Worm (Caenorhabditis elegans) whole organism, L4 larva: ENCODE results near the gene sli-1.

Experiments used
- F37D6.2 ChIP-seq: sonication (generic microtip); optimal IDR thresholded peaks from 2 replicates; lab custom pipeline; 2016; ENCODE audit warnings: mild to moderate bottlenecking, missing genetic modification characterization, missing compliant biosample characterization
- F44E2.7 ChIP-seq: fragments of 200-800 bp; sonication (Bioruptor generic); IDR thresholded peaks from 2 replicates; pipeline ENCODE4 v2.1.2; 2022; ENCODE audit warnings: missing genetic modification characterization, missing compliant biosample characterization
- T20F7.1 ChIP-seq: fragments of 200-800 bp; sonication (Bioruptor generic); optimal IDR thresholded peaks from 2 replicates; lab custom pipeline; 2018; ENCODE audit warnings: mild to moderate bottlenecking, missing genetic modification characterization, missing compliant biosample characterization
- Y105C5A.15 ChIP-seq: fragments of 200-800 bp; sonication (Bioruptor generic); IDR thresholded peaks from 2 replicates; pipeline ENCODE4 v1.3.6; 2022; ENCODE audit warnings: missing genetic modification characterization, missing compliant biosample characterization
- aha-1 ChIP-seq: fragments of 150-350 bp; peaks from one replicate; lab custom pipeline; 2014; ENCODE audit warnings: missing biosample characterization, missing genetic modification characterization
- ama-1 ChIP-seq: fragments of 150-350 bp; optimal IDR thresholded peaks from 2 replicates; lab custom pipeline; 2014; ENCODE audit warnings: inconsistent platforms, mixed read lengths
- ceh-28 ChIP-seq: fragments of 150-350 bp; optimal IDR thresholded peaks from 2 replicates; lab custom pipeline; 2014; ENCODE audit warnings: missing biosample characterization, missing genetic modification reagents, missing genetic modification characterization
- ceh-32 ChIP-seq: sonication (generic microtip); optimal IDR thresholded peaks from 2 replicates; lab custom pipeline; 2016; ENCODE audit warnings: mild to moderate bottlenecking, missing genetic modification characterization, missing compliant biosample characterization; ENCODE audit not compliant: poor library complexity
- daf-16 ChIP-seq, 3 experiments: sonication (generic microtip); optimal IDR thresholded peaks; 2 replicates each; lab custom pipeline; 2016 to 2017; ENCODE audit warnings: missing genetic modification characterization in 3 of 3, missing genetic modification reagents in 3 of 3, mild to moderate bottlenecking in 2 of 3, missing compliant biosample characterization in 2 of 3, missing biosample characterization in 1 of 3, moderate library complexity in 1 of 3
- daf-19 ChIP-seq: fragments of 200-800 bp; sonication (Bioruptor generic); conservative IDR thresholded peaks from 2 replicates; pipeline ENCODE4 v1.3.6; 2022; ENCODE audit warnings: missing genetic modification characterization, missing compliant biosample characterization
- dmd-6 ChIP-seq: fragments of 200-800 bp; sonication (Bioruptor generic); IDR thresholded peaks from 2 replicates; pipeline ENCODE4 v1.3.6; 2022; ENCODE audit warnings: missing genetic modification reagents, missing genetic modification characterization, missing compliant biosample characterization
- dpl-1 ChIP-seq: fragments of 150-350 bp; optimal IDR thresholded peaks from 2 replicates; lab custom pipeline; 2014; ENCODE audit warnings: missing biosample characterization, missing genetic modification reagents, missing genetic modification characterization
- duxl-1 ChIP-seq: sonication (generic microtip); optimal IDR thresholded peaks from 2 replicates; lab custom pipeline; 2016; ENCODE audit warnings: mild to moderate bottlenecking, missing genetic modification characterization, moderate library complexity, missing compliant biosample characterization; ENCODE audit not compliant: poor library complexity
- egl-43 ChIP-seq: fragments of 200-800 bp; sonication (Bioruptor generic); IDR thresholded peaks from 2 replicates; pipeline ENCODE4 v1.3.6; 2022; ENCODE audit warnings: missing genetic modification reagents, missing genetic modification characterization, missing compliant biosample characterization
- fkh-10 ChIP-seq: fragments of 150-350 bp; optimal IDR thresholded peaks from 2 replicates; lab custom pipeline; 2014; ENCODE audit warnings: missing biosample characterization, missing genetic modification reagents, missing genetic modification characterization
- hif-1 ChIP-seq, 2 experiments: sonication (generic microtip); optimal IDR thresholded peaks; 2 replicates each; lab custom pipeline; 2016 to 2017; ENCODE audit warnings: missing compliant biosample characterization in 2 of 2, missing genetic modification characterization in 2 of 2, missing genetic modification reagents in 2 of 2, missing genotype in 2 of 2, mild to moderate bottlenecking in 1 of 2
- hmg-1.1 ChIP-seq: fragments of 200-800 bp; sonication (Bioruptor generic); IDR thresholded peaks from 2 replicates; pipeline ENCODE4 v1.3.6; 2022; ENCODE audit warnings: missing genetic modification reagents, missing genetic modification characterization, missing compliant biosample characterization
- jun-1 ChIP-seq: fragments of 150-350 bp; optimal IDR thresholded peaks from 2 replicates; lab custom pipeline; 2014; ENCODE audit warnings: missing biosample characterization, missing genetic modification reagents, missing genetic modification characterization
- lim-7 ChIP-seq: fragments of 200-800 bp; sonication (Bioruptor generic); IDR thresholded peaks from 2 replicates; pipeline ENCODE4 v1.3.6; 2022; ENCODE audit warnings: missing genetic modification characterization, missing compliant biosample characterization
- lin-13 ChIP-seq: fragments of 150-350 bp; optimal IDR thresholded peaks from 2 replicates; lab custom pipeline; 2014; ENCODE audit warnings: missing biosample characterization, missing genetic modification reagents, missing genetic modification characterization
- lin-15B ChIP-seq: fragments of 150-350 bp; sonication (generic microtip); optimal IDR thresholded peaks from 3 replicates; lab custom pipeline; 2014; ENCODE audit warnings: missing biosample characterization, missing genetic modification characterization
- lin-39 ChIP-seq: fragments of 150-350 bp; optimal IDR thresholded peaks from 2 replicates; lab custom pipeline; 2014; ENCODE audit warnings: missing biosample characterization, missing genetic modification reagents, missing genetic modification characterization
- lir-3 ChIP-seq: sonication (generic microtip); optimal IDR thresholded peaks from 2 replicates; lab custom pipeline; 2016; ENCODE audit warnings: mild to moderate bottlenecking, missing genetic modification characterization, missing compliant biosample characterization
- madf-9 ChIP-seq: fragments of 200-800 bp; sonication (Bioruptor generic); conservative IDR thresholded peaks from 2 replicates; pipeline ENCODE4 v1.3.6; 2022; ENCODE audit warnings: missing genetic modification reagents, missing genetic modification characterization, missing compliant biosample characterization
- mdl-1 ChIP-seq, 2 experiments: fragments of 150-350 bp in 1 of 2; sonication (generic microtip) in 1 of 2; optimal IDR thresholded peaks; 2 replicates each; lab custom pipeline; 2014 to 2017; ENCODE audit warnings: missing biosample characterization in 2 of 2, missing genetic modification characterization in 2 of 2
- mdt-29 ChIP-seq: fragments of 200-800 bp; sonication (Bioruptor generic); IDR thresholded peaks from 2 replicates; pipeline ENCODE4 v1.3.6; 2022; ENCODE audit warnings: missing genetic modification reagents, missing genetic modification characterization, missing compliant biosample characterization
- mes-2 ChIP-seq: sonication (generic microtip); optimal IDR thresholded peaks from 2 replicates; lab custom pipeline; 2016; ENCODE audit warnings: missing genotype, mild to moderate bottlenecking, missing genetic modification characterization, missing compliant biosample characterization; ENCODE audit not compliant: poor library complexity, severe bottlenecking
- mxl-2 ChIP-seq: fragments of 200-800 bp; sonication (Bioruptor generic); conservative IDR thresholded peaks from 2 replicates; pipeline ENCODE4 v1.3.6; 2022; ENCODE audit warnings: missing genetic modification reagents, missing genetic modification characterization, missing compliant biosample characterization
- nhr-10 ChIP-seq: fragments of 150-350 bp; optimal IDR thresholded peaks from 2 replicates; lab custom pipeline; 2014; ENCODE audit warnings: missing biosample characterization, missing genetic modification characterization
- nhr-25 ChIP-seq: sonication (generic microtip); optimal IDR thresholded peaks from 2 replicates; lab custom pipeline; 2017; ENCODE audit warnings: missing genetic modification characterization, mild to moderate bottlenecking, missing compliant biosample characterization, antibody characterized with exemption, moderate library complexity, borderline replicate concordance; ENCODE audit not compliant: insufficient read depth
- nhr-28 ChIP-seq: fragments of 150-350 bp; optimal IDR thresholded peaks from 2 replicates; lab custom pipeline; 2014; ENCODE audit warnings: missing biosample characterization, missing genetic modification characterization
- nhr-41 ChIP-seq: fragments of 200-800 bp; sonication (Bioruptor generic); IDR thresholded peaks from 2 replicates; pipeline ENCODE4 v1.3.6; 2022; ENCODE audit warnings: missing genetic modification reagents, missing genetic modification characterization, missing compliant biosample characterization
- nhr-42 ChIP-seq: fragments of 200-800 bp; sonication (Bioruptor generic); IDR thresholded peaks from 2 replicates; pipeline ENCODE4 v1.3.6; 2022; ENCODE audit warnings: missing genetic modification characterization, missing compliant biosample characterization
- nhr-48 ChIP-seq: sonication (generic microtip); optimal IDR thresholded peaks from 2 replicates; lab custom pipeline; 2016; ENCODE audit warnings: mild to moderate bottlenecking, missing genetic modification characterization, missing compliant biosample characterization
- nhr-6 ChIP-seq: fragments of 150-350 bp; optimal IDR thresholded peaks from 2 replicates; lab custom pipeline; 2014; ENCODE audit warnings: missing biosample characterization, missing genetic modification characterization
- php-3 ChIP-seq: fragments of 200-800 bp; sonication (Bioruptor generic); IDR thresholded peaks from 2 replicates; pipeline ENCODE4 v1.3.6; 2022; ENCODE audit warnings: missing genetic modification reagents, missing genetic modification characterization, missing compliant biosample characterization
- saeg-2 ChIP-seq: fragments of 200-800 bp; sonication (Bioruptor generic); IDR thresholded peaks from 2 replicates; pipeline ENCODE4 v1.3.6; 2022; ENCODE audit warnings: missing genetic modification reagents, missing genetic modification characterization, missing compliant biosample characterization
- sdz-12 ChIP-seq: fragments of 200-800 bp; sonication (Bioruptor generic); optimal IDR thresholded peaks from 2 replicates; lab custom pipeline; 2018; ENCODE audit warnings: mild to moderate bottlenecking, missing genetic modification characterization, missing compliant biosample characterization
- snpc-4 ChIP-seq: fragments of 150-350 bp; optimal IDR thresholded peaks from 2 replicates; lab custom pipeline; 2014; ENCODE audit warnings: missing biosample characterization, missing genetic modification characterization
- spr-1 ChIP-seq: sonication (generic microtip); optimal IDR thresholded peaks from 2 replicates; lab custom pipeline; 2016; ENCODE audit warnings: mild to moderate bottlenecking, missing genetic modification characterization, missing compliant biosample characterization
- spr-3 ChIP-seq: fragments of 200-800 bp; sonication (Bioruptor generic); optimal IDR thresholded peaks from 2 replicates; lab custom pipeline; 2018; ENCODE audit warnings: mild to moderate bottlenecking, missing genetic modification characterization, missing compliant biosample characterization
- tag-97 ChIP-seq: fragments of 200-800 bp; sonication (Bioruptor generic); IDR thresholded peaks from 2 replicates; pipeline ENCODE4 v1.3.6; 2022; ENCODE audit warnings: missing genetic modification characterization, missing compliant biosample characterization
- tra-1 ChIP-seq: fragments of 200-800 bp; sonication (Bioruptor generic); IDR thresholded peaks from 2 replicates; pipeline ENCODE4 v1.3.6; 2022; ENCODE audit warnings: missing genetic modification reagents, missing genetic modification characterization, missing compliant biosample characterization
- unc-130 ChIP-seq: sonication (generic microtip); optimal IDR thresholded peaks from 2 replicates; lab custom pipeline; 2016; ENCODE audit warnings: missing genetic modification reagents, missing genetic modification characterization, missing compliant biosample characterization
- unc-62 ChIP-seq, 3 experiments: fragments of 150-350 bp in 1 of 3; sonication (generic microtip); optimal IDR thresholded peaks in 2 of 3; peaks in 1 of 3; 1 replicate in 1 of 3; 2 replicates in 2 of 3; lab custom pipeline; 2014 to 2017; ENCODE audit warnings: missing biosample characterization in 3 of 3, missing genetic modification characterization in 3 of 3, missing genetic modification reagents in 3 of 3, missing genotype in 1 of 3
- vab-7 ChIP-seq: fragments of 200-800 bp; sonication (Bioruptor generic); IDR thresholded peaks from 2 replicates; pipeline ENCODE4 v1.3.6; 2022; ENCODE audit warnings: missing genetic modification reagents, missing genetic modification characterization, missing compliant biosample characterization
- zfp-3 ChIP-seq: fragments of 200-800 bp; sonication (Bioruptor generic); conservative IDR thresholded peaks from 2 replicates; pipeline ENCODE4 v1.3.6; 2022; ENCODE audit warnings: missing genetic modification reagents, missing genetic modification characterization, missing compliant biosample characterization
- zip-11 ChIP-seq: fragments of 200-800 bp; sonication (Bioruptor generic); IDR thresholded peaks from 2 replicates; pipeline ENCODE4 v1.3.6; 2022; ENCODE audit warnings: missing genetic modification characterization, missing compliant biosample characterization
- zip-2 ChIP-seq: fragments of 150-350 bp; optimal IDR thresholded peaks from 2 replicates; lab custom pipeline; 2014; ENCODE audit warnings: missing biosample characterization, missing genetic modification characterization

Gene sli-1

ce11 chrX:768061-768646 is 42.4 kb upstream of the sli-1 start, which contains the start of the genes trap-2 and ile-2:
Gene trap-2 (minus strand): TSS chrX:768069.
Gene ile-2 (plus strand): TSS chrX:768596.
- TF ChIP-seq php-3 (peak; percentile 86), tra-1 (peak; percentile 90), snpc-4 (tag; lab: Kevin White, UChicago) (no peak), spr-3 (GFP tag; lab: Kevin White, UChicago) (peak; percentile 79), ama-1 (no peak), mes-2 (peak; percentile 94), daf-19 (GFP tag; lab: Robert Waterston, UW) (no peak), aha-1 (tag; lab: Kevin White, UChicago) (peak; percentile 98), nhr-25 (tag; lab: Kevin White, UChicago) (peak; percentile 97), nhr-6 (peak; percentile 96), madf-9 (GFP tag; lab: Robert Waterston, UW) (peak; percentile 71), lin-39 (tag; lab: Kevin White, UChicago) (no peak), lin-13 (GFP tag; lab: Kevin White, UChicago) (peak; percentile 92), lim-7 (GFP tag; lab: Robert Waterston, UW) (0 out of 2 replicates have a peak, but pooled peaks have one; percentile 51), vab-7 (GFP tag; lab: Robert Waterston, UW) (peak; percentile 59; the same call in 1 of the 2 replicates), zip-11 (GFP tag; lab: Robert Waterston, UW) (no peak), mdt-29 (GFP tag; lab: Robert Waterston, UW) (peak; percentile 80), lir-3 (tag; lab: Kevin White, UChicago) (peak; percentile 50), nhr-28 (tag; lab: Kevin White, UChicago) (peak; percentile 94), zfp-3 (peak; percentile 86), ceh-32 (tag; lab: Kevin White, UChicago) (peak; percentile 6), dpl-1 (peak; percentile 75), daf-16 (GFP tag; optimal IDR thresholded peaks at IDR 0.05; lab: Kevin White, UChicago) (peak; percentile 80 to 88), daf-16 (tag; optimal IDR thresholded peaks at IDR 0.05; lab: Kevin White, UChicago) (peak; percentile 68), F44E2.7 (no peak), nhr-41 (GFP tag; lab: Robert Waterston, UW) (peak; percentile 92), saeg-2 (GFP tag; lab: Robert Waterston, UW) (peak; percentile 69; the same call in 1 of the 2 replicates), mxl-2 (GFP tag; lab: Robert Waterston, UW) (no peak), Y105C5A.15 (GFP tag; lab: Robert Waterston, UW) (no peak), duxl-1 (peak; percentile 81), unc-62 (GFP tag; optimal IDR thresholded peaks at IDR 0.05 in 1 of 2; lab: Kevin White, UChicago) (peak in 1 of 2 experiments; percentile 99), unc-62 (tag; optimal IDR thresholded peaks at IDR 0.05; lab: Kevin White, UChicago) (no peak), nhr-10 (tag; lab: Kevin White, UChicago) (peak; percentile 56), tag-97 (GFP tag; lab: Robert Waterston, UW) (no peak), lin-15B (peak; percentile 66), hmg-1.1 (GFP tag; lab: Robert Waterston, UW) (peak; percentile 93), nhr-48 (tag; lab: Kevin White, UChicago) (peak; percentile 78), sdz-12 (GFP tag; lab: Kevin White, UChicago) (no peak), jun-1 (tag; lab: Kevin White, UChicago) (peak; percentile 54), F37D6.2 (tag; lab: Kevin White, UChicago) (peak; percentile 83), spr-1 (tag; lab: Kevin White, UChicago) (peak; percentile 92), T20F7.1 (GFP tag; lab: Kevin White, UChicago) (peak; percentile 90), ceh-28 (tag; lab: Kevin White, UChicago) (peak; percentile 18), egl-43 (GFP tag; lab: Robert Waterston, UW) (peak; percentile 91), hif-1 (tag; optimal IDR thresholded peaks at IDR 0.05; lab: Kevin White, UChicago) (peak; percentile 69 to 93), unc-130 (GFP tag; lab: Kevin White, UChicago) (no peak), zip-2 (tag; lab: Kevin White, UChicago) (peak; percentile 24), dmd-6 (GFP tag; lab: Robert Waterston, UW) (peak; percentile 96), nhr-42 (GFP tag; lab: Robert Waterston, UW) (peak; percentile 91), mdl-1 (tag; optimal IDR thresholded peaks at IDR 0.05; lab: Kevin White, UChicago) (peak; percentile 45 to 90), fkh-10 (GFP tag; lab: Kevin White, UChicago) (peak; percentile 83)
